Fruit fly (Drosophila melanogaster) whole organism, adult: ENCODE results near the gene dpr20.

Source experiments
- CG11617 ChIP-seq: fragments of 200-800 bp; sonication (Bioruptor generic); optimal IDR thresholded peaks from 2 replicates; lab custom pipeline; 2017; ENCODE audit warnings: mild to moderate bottlenecking, missing biosample characterization, missing genetic modification reagents, missing genetic modification characterization
- CG12768 ChIP-seq: fragments of 200-800 bp; sonication (Bioruptor generic); optimal IDR thresholded peaks from 2 replicates; lab custom pipeline; 2017; ENCODE audit warnings: missing biosample characterization, missing genetic modification characterization, mild to moderate bottlenecking, moderate library complexity, missing genetic modification reagents
- CG14711 ChIP-seq: fragments of 200-800 bp; sonication (Bioruptor generic); optimal IDR thresholded peaks from 2 replicates; lab custom pipeline; 2018; ENCODE audit warnings: missing biosample characterization, mild to moderate bottlenecking, missing genetic modification characterization, moderate library complexity
- CG1620 ChIP-seq: fragments of 200-800 bp; sonication (Bioruptor generic); optimal IDR thresholded peaks from 2 replicates; lab custom pipeline; 2016; ENCODE audit warnings: missing biosample characterization, missing genetic modification characterization
- CG33017 ChIP-seq: fragments of 200-800 bp; sonication (Bioruptor generic); optimal IDR thresholded peaks from 2 replicates; lab custom pipeline; 2018; ENCODE audit warnings: missing biosample characterization, mild to moderate bottlenecking, missing genetic modification characterization, moderate library complexity
- CG5204 ChIP-seq: fragments of 200-800 bp; sonication (Bioruptor generic); optimal IDR thresholded peaks from 2 replicates; lab custom pipeline; 2016; ENCODE audit warnings: missing biosample characterization, missing genetic modification characterization
- CG7045 ChIP-seq: fragments of 200-800 bp; sonication (Bioruptor generic); optimal IDR thresholded peaks from 2 replicates; lab custom pipeline; 2017; ENCODE audit warnings: missing biosample characterization, mild to moderate bottlenecking, missing genetic modification characterization
- CG7101 ChIP-seq: fragments of 200-800 bp; sonication (Bioruptor generic); optimal IDR thresholded peaks from 2 replicates; lab custom pipeline; 2018; ENCODE audit warnings: missing biosample characterization, mild to moderate bottlenecking, missing genetic modification characterization, moderate library complexity
- Clk ChIP-seq: fragments of 200-800 bp; sonication (Bioruptor generic); optimal IDR thresholded peaks from 2 replicates; lab custom pipeline; 2017; ENCODE audit warnings: missing biosample characterization, missing genetic modification characterization
- Crg-1 ChIP-seq: fragments of 200-800 bp; sonication (Bioruptor generic); optimal IDR thresholded peaks from 2 replicates; lab custom pipeline; 2016; ENCODE audit warnings: missing biosample characterization, missing genetic modification characterization
- Hr96 ChIP-seq: fragments of 200-800 bp; sonication (Bioruptor generic); optimal IDR thresholded peaks from 2 replicates; lab custom pipeline; 2016; ENCODE audit warnings: missing biosample characterization, missing genetic modification characterization
- Mnt ChIP-seq: fragments of 200-800 bp; sonication (Bioruptor generic); optimal IDR thresholded peaks from 2 replicates; lab custom pipeline; 2016; ENCODE audit warnings: missing biosample characterization, mild to moderate bottlenecking, missing genetic modification characterization
- bab1 ChIP-seq: fragments of 200-800 bp; sonication (Bioruptor generic); optimal IDR thresholded peaks from 3 replicates; lab custom pipeline; 2019; ENCODE audit warnings: missing biosample characterization, mild to moderate bottlenecking, missing genetic modification characterization, moderate library complexity
- cic ChIP-seq: fragments of 200-800 bp; sonication (Bioruptor generic); optimal IDR thresholded peaks from 2 replicates; lab custom pipeline; 2017; ENCODE audit warnings: missing biosample characterization, mild to moderate bottlenecking, missing genetic modification characterization, moderate library complexity
- cnc ChIP-seq, 2 experiments: fragments of >200 bp; optimal IDR thresholded peaks; 2 replicates each; lab custom pipeline; 2017
- kay ChIP-seq: fragments of 200-800 bp; sonication (Bioruptor generic); peaks from one replicate; lab custom pipeline; 2016; ENCODE audit warnings: missing biosample characterization, missing genetic modification characterization, borderline replicate concordance
- ovo ChIP-seq: fragments of 200-800 bp; sonication (Bioruptor generic); optimal IDR thresholded peaks from 2 replicates; lab custom pipeline; 2016; ENCODE audit warnings: missing biosample characterization, missing genetic modification characterization
- pad ChIP-seq: fragments of 200-800 bp; sonication (Bioruptor generic); optimal IDR thresholded peaks from 3 replicates; lab custom pipeline; 2017; ENCODE audit warnings: missing biosample characterization, missing genetic modification characterization, mild to moderate bottlenecking, moderate library complexity, missing genetic modification reagents
- tj ChIP-seq: fragments of 200-800 bp; sonication (Bioruptor generic); optimal IDR thresholded peaks from 3 replicates; lab custom pipeline; 2017; ENCODE audit warnings: missing biosample characterization, mild to moderate bottlenecking, missing genetic modification characterization, moderate library complexity
- toe ChIP-seq: fragments of 200-800 bp; sonication (Bioruptor generic); optimal IDR thresholded peaks from 2 replicates; lab custom pipeline; 2016; ENCODE audit warnings: missing biosample characterization, missing genetic modification characterization

dpr20 gene

DNA sequence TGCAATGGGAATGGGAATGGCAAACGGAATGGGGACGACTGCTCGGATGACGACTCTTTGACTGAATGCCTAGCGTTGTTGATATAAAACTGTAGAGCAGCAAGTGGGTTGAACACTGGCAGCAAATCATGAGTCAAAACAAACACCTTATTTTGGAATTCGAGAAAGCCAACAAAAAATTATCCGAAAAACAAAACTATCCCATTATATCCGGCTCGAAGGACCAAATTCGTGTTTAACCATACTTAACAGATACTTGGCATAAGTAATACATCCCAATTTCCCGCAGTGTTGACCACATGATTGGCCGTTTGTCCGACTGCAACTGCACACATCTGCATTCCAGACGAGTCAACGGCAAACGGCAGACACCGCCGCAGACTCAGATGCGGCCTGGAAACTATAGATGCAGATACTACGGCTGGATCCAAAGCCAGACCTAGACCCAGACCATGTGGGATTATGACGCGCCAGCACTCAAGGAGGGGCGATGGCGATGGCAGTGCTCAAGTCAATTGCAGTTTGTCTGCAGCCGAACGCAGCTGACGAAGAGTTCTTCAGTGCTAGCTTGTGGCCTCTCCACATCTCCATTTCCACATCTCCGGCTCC, 43.7 kb downstream of the dpr20 start:
- TF ChIP-seq CG1620 (GFP tag; lab: Kevin White, UChicago) (no peak), Clk (GFP tag; lab: Kevin White, UChicago) (no peak), CG14711 (tag; lab: Kevin White, UChicago) (no peak), Hr96 (GFP tag; lab: Kevin White, UChicago) (no peak), kay (GFP tag; lab: Kevin White, UChicago) (no peak), CG11617 (GFP tag; lab: Kevin White, UChicago) (no peak), tj (GFP tag; lab: Kevin White, UChicago) (no peak), CG7101 (tag; lab: Kevin White, UChicago) (no peak)

DNA sequence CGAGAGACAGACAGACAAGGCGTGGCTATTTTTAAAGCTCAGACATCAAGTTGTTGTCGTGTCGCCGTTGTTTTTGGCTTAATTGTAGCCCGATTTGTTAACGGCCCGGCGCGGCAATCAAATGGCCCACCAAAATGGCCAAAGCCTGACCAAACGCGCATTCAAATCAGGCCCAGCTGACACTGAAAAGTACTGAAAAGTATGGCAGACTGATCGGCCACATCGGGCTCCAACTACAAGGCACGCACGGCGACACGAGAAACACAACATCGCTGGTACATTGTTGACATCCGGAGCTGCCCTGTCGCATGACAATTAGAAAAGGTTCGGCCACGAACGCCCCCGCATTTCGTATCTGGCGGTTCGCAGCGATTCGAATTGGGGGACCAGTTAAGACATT, 45.2 kb downstream of the dpr20 start:
- no peak for TF ChIP-seq CG5204 (GFP tag; lab: Kevin White, UChicago)
- no peak for TF ChIP-seq CG14711 (tag; lab: Kevin White, UChicago)
- no peak for TF ChIP-seq CG7045 (GFP tag; lab: Kevin White, UChicago)
- no peak for TF ChIP-seq tj (GFP tag; lab: Kevin White, UChicago)
- TF ChIP-seq cic (GFP tag; lab: Kevin White, UChicago), result no peak
- TF ChIP-seq CG1620 (GFP tag; lab: Kevin White, UChicago), result no peak
- TF ChIP-seq Clk (GFP tag; lab: Kevin White, UChicago), result no peak
- no peak for TF ChIP-seq kay (GFP tag; lab: Kevin White, UChicago)
- TF ChIP-seq cnc (optimal IDR thresholded peaks at IDR 0.05; lab: Kevin White, UChicago), result no peak
- no peak for TF ChIP-seq Hr96 (GFP tag; lab: Kevin White, UChicago)
- TF ChIP-seq CG12768 (GFP tag; lab: Kevin White, UChicago), result no peak
- no peak for TF ChIP-seq bab1 (GFP tag; lab: Kevin White, UChicago)
- no peak for TF ChIP-seq pad
- TF ChIP-seq Mnt (GFP tag; lab: Kevin White, UChicago), result no peak
- TF ChIP-seq CG7101 (tag; lab: Kevin White, UChicago), result no peak

dm6 chr3L:810038-810644, 46.9 kb downstream of the dpr20 start:
- TF ChIP-seq cic (GFP tag; lab: Kevin White, UChicago) (no peak), CG11617 (GFP tag; lab: Kevin White, UChicago) (no peak), pad (no peak), Mnt (GFP tag; lab: Kevin White, UChicago) (no peak), CG7045 (GFP tag; lab: Kevin White, UChicago) (no peak), ovo (GFP tag; lab: Kevin White, UChicago) (no peak), bab1 (GFP tag; lab: Kevin White, UChicago) (no peak), toe (GFP tag; lab: Kevin White, UChicago) (no peak), kay (GFP tag; lab: Kevin White, UChicago) (no peak), Clk (GFP tag; lab: Kevin White, UChicago) (no peak), Hr96 (GFP tag; lab: Kevin White, UChicago) (no peak), CG33017 (tag; lab: Kevin White, UChicago) (no peak), CG5204 (GFP tag; lab: Kevin White, UChicago) (no peak)

- TF ChIP-seq Hr96 (GFP tag; lab: Kevin White, UChicago), result no peak
- TF ChIP-seq CG1620 (GFP tag; lab: Kevin White, UChicago), result no peak
- TF ChIP-seq CG33017 (tag; lab: Kevin White, UChicago), result no peak
These were observed 47.6 kb downstream of the dpr20 start for dm6 chr3L:809538-809805.

DNA sequence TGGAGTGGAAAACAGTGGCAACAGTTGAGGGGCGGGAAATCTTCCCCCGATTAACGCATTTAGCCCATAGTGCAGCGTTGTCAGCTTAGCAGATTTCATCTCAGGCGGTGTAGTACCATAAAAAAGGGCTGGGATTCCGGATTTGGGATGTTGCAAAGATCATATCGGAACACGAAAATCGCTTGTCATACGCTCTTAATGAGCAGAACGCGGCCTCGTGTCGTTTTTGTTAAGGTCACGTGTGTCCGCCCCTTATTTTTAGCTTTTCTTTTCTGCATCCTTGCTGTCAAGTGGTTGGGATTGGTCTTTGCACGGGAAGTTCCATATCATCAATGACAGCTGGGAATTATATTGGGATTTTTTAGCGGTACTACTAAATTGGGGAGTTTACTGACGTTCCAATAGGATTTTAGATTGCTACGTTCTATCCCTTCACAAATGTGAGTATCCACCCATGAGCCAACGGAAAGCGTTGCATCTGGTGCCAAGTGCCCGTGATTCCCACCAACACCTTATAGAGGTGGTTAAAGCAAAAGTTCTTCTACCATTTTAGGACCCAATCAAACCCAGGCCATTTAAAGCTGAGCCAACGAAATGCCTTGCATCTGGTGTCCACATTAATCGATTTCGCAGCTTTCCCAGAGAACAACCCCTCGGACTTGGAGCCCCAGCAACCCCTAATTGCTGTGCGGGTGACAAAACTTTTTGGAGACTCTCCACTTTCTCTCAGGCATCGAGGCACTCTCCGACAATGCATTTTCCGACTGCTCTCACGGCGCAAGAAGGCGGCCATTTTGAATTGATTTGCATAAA, 48.1 kb downstream of the dpr20 start:
- TF ChIP-seq pad (peak; percentile 82), toe (GFP tag; lab: Kevin White, UChicago) (no peak)

DNA sequence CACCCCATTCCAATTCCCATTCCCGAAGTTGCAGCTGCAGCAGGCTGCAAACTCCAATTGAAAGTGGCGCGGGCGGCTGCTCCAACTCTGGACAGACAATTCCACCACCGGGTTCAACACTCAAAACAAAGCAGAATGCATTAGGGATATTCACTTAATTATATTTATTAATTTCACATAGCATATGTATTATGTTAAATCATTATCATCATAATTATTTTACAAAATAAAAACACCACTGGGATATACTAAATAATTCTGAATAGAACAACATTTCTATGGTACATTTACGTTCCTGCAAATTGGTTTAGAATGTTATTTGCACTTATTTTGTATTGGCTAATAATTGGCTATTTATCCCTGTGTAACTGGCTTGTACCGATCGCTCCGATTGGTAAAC, 49.6 kb downstream of the dpr20 start:
- TF ChIP-seq cic (GFP tag; lab: Kevin White, UChicago) (no peak), CG14711 (tag; lab: Kevin White, UChicago) (no peak), ovo (GFP tag; lab: Kevin White, UChicago) (no peak), CG1620 (GFP tag; lab: Kevin White, UChicago) (no peak), tj (GFP tag; lab: Kevin White, UChicago) (no peak), CG5204 (GFP tag; lab: Kevin White, UChicago) (no peak), Mnt (GFP tag; lab: Kevin White, UChicago) (no peak), kay (GFP tag; lab: Kevin White, UChicago) (no peak), Crg-1 (GFP tag; lab: Kevin White, UChicago) (no peak), CG11617 (GFP tag; lab: Kevin White, UChicago) (no peak), CG33017 (tag; lab: Kevin White, UChicago) (no peak), Clk (GFP tag; lab: Kevin White, UChicago) (no peak), CG7101 (tag; lab: Kevin White, UChicago) (no peak), Hr96 (GFP tag; lab: Kevin White, UChicago) (no peak), CG7045 (GFP tag; lab: Kevin White, UChicago) (no peak), pad (no peak), CG12768 (GFP tag; lab: Kevin White, UChicago) (no peak), cnc (optimal IDR thresholded peaks at IDR 0.05; lab: Kevin White, UChicago) (no peak), toe (GFP tag; lab: Kevin White, UChicago) (no peak)
